Worm (Caenorhabditis elegans) whole organism, early embryonic: ENCODE results near the gene nhx-9.

ENCODE experiments used
- F13C5.2 ChIP-seq: sonication (generic microtip); optimal IDR thresholded peaks from 2 replicates; lab custom pipeline; 2017; ENCODE audit warnings: mild to moderate bottlenecking, missing genetic modification characterization, inconsistent platforms, missing compliant biosample characterization
- ama-1 ChIP-seq: fragments of 150-350 bp; optimal IDR thresholded peaks from 2 replicates; lab custom pipeline; 2014
- flt-1 ChIP-seq: fragments of 200-800 bp; sonication (Bioruptor generic); IDR thresholded peaks from 2 replicates; pipeline ENCODE4 v1.3.6; 2022; ENCODE audit warnings: missing genetic modification characterization, missing compliant biosample characterization
- hmg-4 ChIP-seq: fragments of 200-800 bp; sonication (Bioruptor generic); optimal IDR thresholded peaks from 2 replicates; lab custom pipeline; 2018; ENCODE audit warnings: mild to moderate bottlenecking, missing genetic modification characterization, missing compliant biosample characterization
- hnd-1 ChIP-seq: sonication (generic microtip); optimal IDR thresholded peaks from 2 replicates; lab custom pipeline; 2016; ENCODE audit warnings: missing genetic modification characterization, missing compliant biosample characterization
- pes-1 ChIP-seq: fragments of 200-800 bp; sonication (Bioruptor generic); IDR thresholded peaks from 2 replicates; pipeline ENCODE4 v1.3.6; 2022; ENCODE audit warnings: missing genetic modification reagents, missing genetic modification characterization, missing compliant biosample characterization
- sea-1 ChIP-seq: fragments of 200-800 bp; sonication (Bioruptor generic); conservative IDR thresholded peaks from 2 replicates; pipeline ENCODE4 v1.3.6; 2022; ENCODE audit warnings: missing genetic modification characterization, missing compliant biosample characterization
- tbx-11 ChIP-seq: fragments of 200-800 bp; sonication (Bioruptor generic); IDR thresholded peaks from 2 replicates; pipeline ENCODE4 v1.3.6; 2022; ENCODE audit warnings: missing genetic modification characterization, missing compliant biosample characterization
- tbx-37 ChIP-seq: fragments of 200-800 bp; sonication (Bioruptor generic); conservative IDR thresholded peaks from 2 replicates; pipeline ENCODE4 v1.3.6; 2022; ENCODE audit warnings: missing genetic modification reagents, missing genetic modification characterization, missing compliant biosample characterization

DNA sequence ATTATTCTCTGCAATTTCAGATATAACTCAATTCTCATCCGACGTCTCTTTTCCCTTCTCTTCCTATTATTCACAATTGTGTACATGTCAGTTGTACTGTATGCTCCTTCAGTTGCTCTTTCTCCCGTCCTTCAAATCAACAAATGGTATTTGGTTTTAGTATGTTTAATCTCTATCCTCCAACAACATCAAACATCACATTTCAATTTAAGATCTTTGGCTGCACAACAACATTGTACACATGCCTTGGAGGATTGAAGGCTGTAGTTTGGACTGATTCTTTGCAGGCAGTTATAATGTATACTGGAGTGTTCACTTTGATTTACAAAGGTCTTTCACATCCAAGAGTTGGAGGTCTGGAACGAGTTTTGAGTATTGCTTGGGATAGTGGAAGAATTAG is 7.9 kb downstream of the nhx-9 start:
- TF ChIP-seq ama-1 (lab: Kevin White, UChicago) (no peak), flt-1 (GFP tag; lab: Robert Waterston, UW) (no peak), sea-1 (GFP tag; lab: Robert Waterston, UW) (no peak), tbx-37 (GFP tag; lab: Robert Waterston, UW) (no peak), pes-1 (GFP tag; lab: Robert Waterston, UW) (no peak), F13C5.2 (tag; lab: Kevin White, UChicago) (no peak), tbx-11 (GFP tag; lab: Robert Waterston, UW) (no peak), hmg-4 (GFP tag; lab: Kevin White, UChicago) (no peak), hnd-1 (tag; lab: Kevin White, UChicago) (no peak)
